Worm (Caenorhabditis elegans) whole organism, late embryonic: ENCODE results near the gene nhr-19.

Experiments used
- C08G9.2 ChIP-seq: sonication (generic microtip); optimal IDR thresholded peaks from 2 replicates; lab custom pipeline; 2016; ENCODE audit warnings: mild to moderate bottlenecking, missing genetic modification characterization, moderate library complexity, missing compliant biosample characterization
- Y22D7AL.16 ChIP-seq: sonication (generic microtip); optimal IDR thresholded peaks from 2 replicates; lab custom pipeline; 2016; ENCODE audit warnings: missing genetic modification characterization, missing compliant biosample characterization
- ahr-1 ChIP-seq: sonication (generic microtip); optimal IDR thresholded peaks from 2 replicates; lab custom pipeline; 2016; ENCODE audit warnings: missing genetic modification characterization, missing compliant biosample characterization
- ceh-18 ChIP-seq: sonication (generic microtip); optimal IDR thresholded peaks from 2 replicates; lab custom pipeline; 2016; ENCODE audit warnings: missing genetic modification characterization, missing compliant biosample characterization
- ceh-19 ChIP-seq: fragments of 200-800 bp; sonication (Bioruptor generic); optimal IDR thresholded peaks from 2 replicates; lab custom pipeline; 2018; ENCODE audit warnings: mild to moderate bottlenecking, missing genetic modification characterization, missing compliant biosample characterization
- ceh-2 ChIP-seq: sonication (generic microtip); optimal IDR thresholded peaks from 2 replicates; lab custom pipeline; 2016; ENCODE audit warnings: missing genotype, missing genetic modification characterization, missing compliant biosample characterization
- ceh-22 ChIP-seq: sonication (generic microtip); optimal IDR thresholded peaks from 2 replicates; lab custom pipeline; 2017; ENCODE audit warnings: missing biosample characterization, missing genetic modification characterization
- ceh-30 ChIP-seq: fragments of 150-350 bp; optimal IDR thresholded peaks from 2 replicates; lab custom pipeline; 2014; ENCODE audit warnings: missing biosample characterization, missing genetic modification characterization
- ceh-31 ChIP-seq: sonication (generic microtip); optimal IDR thresholded peaks from 2 replicates; lab custom pipeline; 2016; ENCODE audit warnings: missing genetic modification characterization, missing compliant biosample characterization
- ceh-34 ChIP-seq: sonication (generic microtip); optimal IDR thresholded peaks from 2 replicates; lab custom pipeline; 2016; ENCODE audit warnings: mild to moderate bottlenecking, missing genetic modification characterization, missing compliant biosample characterization
- ceh-45 ChIP-seq: fragments of 200-800 bp; sonication (Bioruptor generic); IDR thresholded peaks from 2 replicates; pipeline ENCODE4 v1.3.6; 2022; ENCODE audit warnings: missing genetic modification reagents, missing genetic modification characterization, missing compliant biosample characterization
- ceh-48 ChIP-seq: sonication (generic microtip); optimal IDR thresholded peaks from 2 replicates; lab custom pipeline; 2016; ENCODE audit warnings: missing genetic modification characterization, inconsistent platforms, missing compliant biosample characterization
- ceh-6 ChIP-seq: fragments of 200-800 bp; sonication (Bioruptor generic); optimal IDR thresholded peaks from 2 replicates; lab custom pipeline; 2018; ENCODE audit warnings: mild to moderate bottlenecking, missing genetic modification characterization, missing compliant biosample characterization
- ceh-9 ChIP-seq: sonication (generic microtip); optimal IDR thresholded peaks from 2 replicates; lab custom pipeline; 2016; ENCODE audit warnings: mild to moderate bottlenecking, missing genetic modification characterization, inconsistent platforms, missing compliant biosample characterization
- dmd-4 ChIP-seq: sonication (generic microtip); optimal IDR thresholded peaks from 2 replicates; lab custom pipeline; 2016; ENCODE audit warnings: borderline replicate concordance, missing genetic modification characterization, missing compliant biosample characterization
- dve-1 ChIP-seq: sonication (generic microtip); optimal IDR thresholded peaks from 2 replicates; lab custom pipeline; 2017; ENCODE audit warnings: antibody characterized with exemption, mild to moderate bottlenecking, missing genetic modification characterization, missing compliant biosample characterization
- elt-2 ChIP-seq: sonication (generic microtip); optimal IDR thresholded peaks from 2 replicates; lab custom pipeline; 2016; ENCODE audit warnings: missing genetic modification reagents, missing genetic modification characterization, missing compliant biosample characterization
- elt-4 ChIP-seq: sonication (generic microtip); optimal IDR thresholded peaks from 2 replicates; lab custom pipeline; 2016; ENCODE audit warnings: missing genetic modification characterization, missing compliant biosample characterization
- eyg-1 ChIP-seq: sonication (generic microtip); optimal IDR thresholded peaks from 2 replicates; lab custom pipeline; 2016; ENCODE audit warnings: missing genotype, missing genetic modification characterization, missing compliant biosample characterization
- gmeb-2 ChIP-seq: sonication (generic microtip); optimal IDR thresholded peaks from 2 replicates; lab custom pipeline; 2016; ENCODE audit warnings: missing genetic modification characterization, inconsistent platforms, missing compliant biosample characterization
- hlh-15 ChIP-seq: sonication (generic microtip); optimal IDR thresholded peaks from 2 replicates; lab custom pipeline; 2016; ENCODE audit warnings: missing genetic modification characterization, missing compliant biosample characterization
- hlh-30 ChIP-seq: sonication (generic microtip); optimal IDR thresholded peaks from 2 replicates; lab custom pipeline; 2017; ENCODE audit warnings: antibody characterized with exemption, missing genetic modification characterization, missing compliant biosample characterization; ENCODE audit not compliant: insufficient read depth
- hlh-6 ChIP-seq: sonication (generic microtip); optimal IDR thresholded peaks from 2 replicates; lab custom pipeline; 2016; ENCODE audit warnings: missing genotype, missing genetic modification characterization, missing compliant biosample characterization
- hlh-8 ChIP-seq: sonication (generic microtip); optimal IDR thresholded peaks from 2 replicates; lab custom pipeline; 2016; ENCODE audit warnings: missing genotype, missing genetic modification characterization, missing compliant biosample characterization
- lin-11 ChIP-seq: fragments of 200-800 bp; sonication (Bioruptor generic); optimal IDR thresholded peaks from 2 replicates; lab custom pipeline; 2018; ENCODE audit warnings: mild to moderate bottlenecking, missing genetic modification characterization, missing compliant biosample characterization
- mec-3 ChIP-seq: sonication (generic microtip); optimal IDR thresholded peaks from 2 replicates; lab custom pipeline; 2016; ENCODE audit warnings: borderline replicate concordance, missing genetic modification characterization, missing compliant biosample characterization
- nfya-1 ChIP-seq: sonication (generic microtip); optimal IDR thresholded peaks from 2 replicates; lab custom pipeline; 2017; ENCODE audit warnings: missing genetic modification characterization, mild to moderate bottlenecking, missing compliant biosample characterization, antibody characterized with exemption, moderate library complexity
- odd-2 ChIP-seq: sonication (generic microtip); optimal IDR thresholded peaks from 2 replicates; lab custom pipeline; 2017; ENCODE audit warnings: antibody characterized with exemption, mild to moderate bottlenecking, missing genetic modification characterization, missing compliant biosample characterization
- pag-3 ChIP-seq: sonication (generic microtip); optimal IDR thresholded peaks from 2 replicates; lab custom pipeline; 2016; ENCODE audit warnings: missing compliant biosample characterization, missing genetic modification characterization, borderline replicate concordance
- pat-9 ChIP-seq: fragments of 200-800 bp; sonication (Bioruptor generic); optimal IDR thresholded peaks from 2 replicates; lab custom pipeline; 2018; ENCODE audit warnings: mild to moderate bottlenecking, missing genetic modification characterization, moderate library complexity, missing compliant biosample characterization
- pax-1 ChIP-seq: fragments of 150-350 bp; optimal IDR thresholded peaks from 2 replicates; lab custom pipeline; 2014; ENCODE audit warnings: missing biosample characterization, missing genetic modification characterization
- pqm-1 ChIP-seq: sonication (generic microtip); optimal IDR thresholded peaks from 2 replicates; lab custom pipeline; 2016; ENCODE audit warnings: missing genetic modification characterization, missing compliant biosample characterization
- ref-2 ChIP-seq: sonication (generic microtip); optimal IDR thresholded peaks from 2 replicates; lab custom pipeline; 2016; ENCODE audit warnings: missing genetic modification characterization, missing compliant biosample characterization
- rnt-1 ChIP-seq: sonication (generic microtip); optimal IDR thresholded peaks from 2 replicates; lab custom pipeline; 2016; ENCODE audit warnings: missing genetic modification characterization, missing compliant biosample characterization
- sdc-2 ChIP-seq: sonication (generic microtip); optimal IDR thresholded peaks from 2 replicates; lab custom pipeline; 2016; ENCODE audit warnings: missing genotype, missing genetic modification characterization, missing compliant biosample characterization
- sox-4 ChIP-seq: sonication (generic microtip); optimal IDR thresholded peaks from 2 replicates; lab custom pipeline; 2017; ENCODE audit warnings: mild to moderate bottlenecking, missing genetic modification characterization, inconsistent platforms, missing compliant biosample characterization
- tbx-2 ChIP-seq: sonication (generic microtip); optimal IDR thresholded peaks from 2 replicates; lab custom pipeline; 2016; ENCODE audit warnings: missing genetic modification characterization, missing compliant biosample characterization
- unc-3 ChIP-seq, 2 experiments: fragments of 200-800 bp in 1 of 2; sonication (Bioruptor generic) in 1 of 2; sonication (generic microtip) in 1 of 2; conservative IDR thresholded peaks in 1 of 2; optimal IDR thresholded peaks in 1 of 2; 2 replicates each; pipeline versions ENCODE4 v1.3.6 to Lab custom; 2016 to 2022; ENCODE audit warnings: missing compliant biosample characterization in 2 of 2, missing genetic modification characterization in 2 of 2, missing genetic modification reagents in 1 of 2
- unc-42 ChIP-seq: sonication (generic microtip); optimal IDR thresholded peaks from 2 replicates; lab custom pipeline; 2016; ENCODE audit warnings: missing genotype, missing genetic modification characterization, missing compliant biosample characterization
- unc-55 ChIP-seq: sonication (generic microtip); optimal IDR thresholded peaks from 2 replicates; lab custom pipeline; 2017; ENCODE audit warnings: missing biosample characterization, missing genetic modification reagents, missing genetic modification characterization
- unc-86 ChIP-seq: sonication (generic microtip); optimal IDR thresholded peaks from 2 replicates; lab custom pipeline; 2016; ENCODE audit warnings: missing genetic modification characterization, missing compliant biosample characterization
- zip-5 ChIP-seq: sonication (generic microtip); optimal IDR thresholded peaks from 2 replicates; lab custom pipeline; 2016; ENCODE audit warnings: missing genetic modification characterization, missing compliant biosample characterization
- ztf-16 ChIP-seq: sonication (generic microtip); optimal IDR thresholded peaks from 2 replicates; lab custom pipeline; 2017; ENCODE audit warnings: missing genetic modification characterization, missing compliant biosample characterization

The nhr-19 gene

ce11 chrII:9589667-9590066 is 15.7 kb downstream of the nhr-19 start, which contains the start of gene eral-1:
Gene eral-1 (minus strand): TSS chrII:9589767.
- no peak for TF ChIP-seq ahr-1 (tag; lab: Kevin White, UChicago)
- TF ChIP-seq hlh-30 (tag; lab: Kevin White, UChicago) = no peak
- no peak for TF ChIP-seq nfya-1 (tag; lab: Kevin White, UChicago)
- TF ChIP-seq hlh-6 (tag; lab: Kevin White, UChicago) = no peak
- TF ChIP-seq, all 69 proteins: peak for 0

ce11 chrII:9586734-9587209 is 18.6 kb downstream of the nhr-19 start, which contains the start of gene ugt-58:
Gene ugt-58 (minus strand): TSS chrII:9586784.
- no peak for TF ChIP-seq elt-4 (tag; lab: Kevin White, UChicago)
- no peak for TF ChIP-seq gmeb-2 (tag; lab: Kevin White, UChicago)
- peak; percentile 52 for TF ChIP-seq elt-2 (tag; lab: Kevin White, UChicago)
- no peak for TF ChIP-seq ceh-48 (tag; lab: Kevin White, UChicago)

- no peak for TF ChIP-seq ceh-45 (GFP tag; lab: Robert Waterston, UW)
- TF ChIP-seq dmd-4 = no peak
- TF ChIP-seq ref-2 (tag; lab: Kevin White, UChicago) = no peak
- TF ChIP-seq Y22D7AL.16 (tag; lab: Kevin White, UChicago) = no peak
- TF ChIP-seq ceh-6 (GFP tag; lab: Kevin White, UChicago) = no peak
- TF ChIP-seq elt-2 (tag; lab: Kevin White, UChicago) = no peak
- no peak for TF ChIP-seq ztf-16 (tag; lab: Kevin White, UChicago)
- no peak for TF ChIP-seq sox-4 (tag; lab: Kevin White, UChicago)
- no peak for TF ChIP-seq unc-55 (GFP tag; lab: Kevin White, UChicago)
- TF ChIP-seq zip-5 = no peak
- TF ChIP-seq odd-2 (tag; lab: Kevin White, UChicago) = no peak
- TF ChIP-seq dve-1 (tag; lab: Kevin White, UChicago) = no peak
- no peak for TF ChIP-seq hlh-15 (tag; lab: Kevin White, UChicago)
- no peak for TF ChIP-seq pax-1 (tag; lab: Kevin White, UChicago)
- no peak for TF ChIP-seq hlh-30 (tag; lab: Kevin White, UChicago)
- TF ChIP-seq ceh-31 = no peak
- no peak for TF ChIP-seq rnt-1 (tag; lab: Kevin White, UChicago)
- TF ChIP-seq unc-86 (tag; lab: Kevin White, UChicago) = no peak
- TF ChIP-seq unc-3 (GFP tag; conservative IDR thresholded peaks at IDR 0.05; lab: Robert Waterston, UW) = no peak
- TF ChIP-seq unc-3 (tag; optimal IDR thresholded peaks at IDR 0.05; lab: Kevin White, UChicago) = no peak
- TF ChIP-seq pat-9 (tag; lab: Kevin White, UChicago) = no peak
Observed at ce11 chrII:9583461-9583860, 21.9 kb downstream of the nhr-19 start, which contains the start of gene wee-1.1. Gene wee-1.1 (minus strand): TSS chrII:9583561.

DNA sequence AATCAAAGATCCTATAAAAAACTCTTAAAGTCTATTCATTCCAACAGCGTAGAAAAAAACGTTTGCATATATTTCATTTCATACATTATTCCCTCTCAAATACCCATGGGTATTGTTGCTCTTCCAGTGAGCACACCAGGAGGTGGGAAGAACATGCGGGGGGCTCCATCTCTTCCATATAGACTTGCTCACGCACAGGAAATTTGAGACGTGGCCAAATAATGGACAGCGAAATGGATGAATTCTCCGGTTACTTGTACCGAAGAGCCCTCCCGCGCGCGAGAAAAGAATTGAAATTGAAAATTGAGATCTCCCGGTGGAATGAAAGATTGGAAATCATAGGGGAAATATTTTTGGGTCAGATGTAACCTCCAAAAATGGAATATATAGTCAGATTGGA is 27.7 kb downstream of the nhr-19 start:
- TF ChIP-seq hlh-15 (tag; lab: Kevin White, UChicago) (no peak), lin-11 (no peak), hlh-8 (tag; lab: Kevin White, UChicago) (no peak), sdc-2 (tag; lab: Kevin White, UChicago) (no peak), ceh-2 (no peak), ceh-19 (GFP tag; lab: Kevin White, UChicago) (peak; percentile 85), zip-5 (no peak), unc-86 (tag; lab: Kevin White, UChicago) (no peak), ceh-9 (tag; lab: Kevin White, UChicago) (no peak), hlh-6 (tag; lab: Kevin White, UChicago) (no peak), ceh-48 (tag; lab: Kevin White, UChicago) (no peak), ceh-34 (peak; percentile 98)

DNA sequence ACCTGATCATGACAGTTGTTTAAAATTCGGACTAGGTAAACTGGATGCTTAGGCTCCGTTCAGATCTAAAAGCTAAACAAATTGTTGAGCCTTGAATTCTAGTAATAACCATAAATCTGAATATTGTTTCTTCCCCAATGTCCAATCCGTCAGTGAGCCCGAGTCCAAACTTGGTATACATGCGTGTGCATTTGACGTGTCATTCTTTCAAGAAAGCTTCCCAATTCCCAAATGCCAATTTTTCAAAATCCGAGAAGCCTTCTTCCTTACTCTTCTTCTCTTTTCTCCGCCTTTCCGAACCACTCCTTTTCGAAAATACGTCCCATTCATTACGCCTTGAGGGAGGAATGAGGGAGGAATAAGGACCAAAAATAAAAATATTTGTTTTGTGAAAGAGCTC is 28.6 kb downstream of the nhr-19 start:
- TF ChIP-seq sox-4 (tag; lab: Kevin White, UChicago) (no peak), ceh-30 (tag; lab: Kevin White, UChicago) (no peak), odd-2 (tag; lab: Kevin White, UChicago) (no peak), unc-86 (tag; lab: Kevin White, UChicago) (no peak), eyg-1 (no peak), ceh-45 (GFP tag; lab: Robert Waterston, UW) (no peak), hlh-30 (tag; lab: Kevin White, UChicago) (no peak), unc-42 (tag; lab: Kevin White, UChicago) (no peak), ceh-19 (GFP tag; lab: Kevin White, UChicago) (no peak), hlh-15 (tag; lab: Kevin White, UChicago) (no peak), mec-3 (tag; lab: Kevin White, UChicago) (no peak), hlh-8 (tag; lab: Kevin White, UChicago) (no peak), C08G9.2 (no peak), elt-2 (tag; lab: Kevin White, UChicago) (no peak), tbx-2 (tag; lab: Kevin White, UChicago) (no peak), ceh-18 (tag; lab: Kevin White, UChicago) (no peak), ceh-22 (tag; lab: Kevin White, UChicago) (no peak), pqm-1 (no peak), pag-3 (no peak)
